Worm (Caenorhabditis elegans): ENCODE data around the gene rga-8.

rga-8 gene

ce11 chrX:5311174-5311573, 31.6 kb upstream of the rga-8 start:
- TF ChIP-seq mep-1 (tag; optimal IDR thresholded peaks at IDR 0.05) (no peak), ceh-39 (tag; optimal IDR thresholded peaks at IDR 0.05) (no peak), ham-2 (GFP tag; optimal IDR thresholded peaks at IDR 0.05) (no peak), sem-2 (GFP tag; optimal IDR thresholded peaks at IDR 0.05) (no peak), nhr-237 (tag; optimal IDR thresholded peaks at IDR 0.05) (no peak), unc-62 (GFP tag; optimal IDR thresholded peaks at IDR 0.05) (no peak), M03D4.4 (tag; optimal IDR thresholded peaks at IDR 0.05) (no peak), cnd-1 (tag; optimal IDR thresholded peaks at IDR 0.05) (no peak), lin-13 (tag; optimal IDR thresholded peaks at IDR 0.05) (no peak), lin-32 (GFP tag; optimal IDR thresholded peaks at IDR 0.05) (no peak), snpc-4 (tag; optimal IDR thresholded peaks at IDR 0.05) (no peak), nhr-28 (tag; optimal IDR thresholded peaks at IDR 0.05) (no peak), pha-4 (tag; optimal IDR thresholded peaks at IDR 0.05) (no peak)

- no peak for TF ChIP-seq nhr-28 (tag; optimal IDR thresholded peaks at IDR 0.05)
- no peak for TF ChIP-seq lin-13 (tag; optimal IDR thresholded peaks at IDR 0.05)
- TF ChIP-seq flh-1 (GFP tag; optimal IDR thresholded peaks at IDR 0.05) = no peak
- no peak for TF ChIP-seq sem-2 (GFP tag; optimal IDR thresholded peaks at IDR 0.05)
- TF ChIP-seq nhr-76 (tag; optimal IDR thresholded peaks at IDR 0.05) = no peak
- no peak for TF ChIP-seq tbx-8 (GFP tag; optimal IDR thresholded peaks at IDR 0.05)
- TF ChIP-seq ztf-11 (tag; optimal IDR thresholded peaks at IDR 0.05) = no peak
- TF ChIP-seq unc-62 (GFP tag; optimal IDR thresholded peaks at IDR 0.05) = no peak
- TF ChIP-seq mab-5 (tag; optimal IDR thresholded peaks at IDR 0.05) = no peak
- no peak for TF ChIP-seq drap-1 (GFP tag; optimal IDR thresholded peaks at IDR 0.05)
- no peak for TF ChIP-seq snpc-4 (tag; optimal IDR thresholded peaks at IDR 0.05)
- no peak for TF ChIP-seq unc-39 (tag; optimal IDR thresholded peaks at IDR 0.05)
- TF ChIP-seq ham-2 (GFP tag; optimal IDR thresholded peaks at IDR 0.05) = no peak
- no peak for TF ChIP-seq ceh-39 (tag; optimal IDR thresholded peaks at IDR 0.05)
- no peak for TF ChIP-seq lsy-2 (tag; optimal IDR thresholded peaks at IDR 0.05)
- TF ChIP-seq pha-4 (tag; optimal IDR thresholded peaks at IDR 0.05) = no peak
- TF ChIP-seq M03D4.4 (tag; optimal IDR thresholded peaks at IDR 0.05) = no peak
- no peak for TF ChIP-seq lin-32 (GFP tag; optimal IDR thresholded peaks at IDR 0.05)
Observed at ce11 chrX:5309622-5310021, 30.0 kb upstream of the rga-8 start.

- TF ChIP-seq M03D4.4 (tag; optimal IDR thresholded peaks at IDR 0.05) (no peak), unc-120 (tag; optimal IDR thresholded peaks at IDR 0.05; ENCODE audit: poor library complexity, severe bottlenecking) (no peak), ham-2 (GFP tag; optimal IDR thresholded peaks at IDR 0.05) (no peak), sptf-1 (tag; optimal IDR thresholded peaks at IDR 0.05) (no peak), nhr-28 (tag; optimal IDR thresholded peaks at IDR 0.05) (no peak), mls-2 (tag; optimal IDR thresholded peaks at IDR 0.05) (no peak), ceh-39 (tag; optimal IDR thresholded peaks at IDR 0.05) (no peak), snpc-4 (tag; optimal IDR thresholded peaks at IDR 0.05) (no peak), ceh-43 (GFP tag; optimal IDR thresholded peaks at IDR 0.05) (no peak), cnd-1 (tag; optimal IDR thresholded peaks at IDR 0.05) (no peak), flh-1 (GFP tag; optimal IDR thresholded peaks at IDR 0.05) (no peak), lin-13 (tag; optimal IDR thresholded peaks at IDR 0.05) (no peak), elt-1 (tag; optimal IDR thresholded peaks at IDR 0.05; ENCODE audit: borderline replicate concordance, insufficient read depth) (no peak), nhr-76 (tag; optimal IDR thresholded peaks at IDR 0.05) (no peak), bed-3 (GFP tag; optimal IDR thresholded peaks at IDR 0.05) (no peak), lin-32 (GFP tag; optimal IDR thresholded peaks at IDR 0.05) (no peak)
Observed at ce11 chrX:5303500-5303899, 23.9 kb upstream of the rga-8 start, which contains the start of gene ags-3. Gene ags-3, minus strand, starts transcription at chrX:5303600.

- TF ChIP-seq ceh-43 (GFP tag; optimal IDR thresholded peaks at IDR 0.05) = no peak
- no peak for TF ChIP-seq ceh-83 (GFP tag; optimal IDR thresholded peaks at IDR 0.05)
- TF ChIP-seq snpc-4 (tag; optimal IDR thresholded peaks at IDR 0.05) = no peak
- TF ChIP-seq blmp-1 (tag; optimal IDR thresholded peaks at IDR 0.05) = no peak
- no peak for TF ChIP-seq pha-4 (tag; optimal IDR thresholded peaks at IDR 0.05)
- TF ChIP-seq mep-1 (tag; optimal IDR thresholded peaks at IDR 0.05) = peak; percentile 29
- no peak for TF ChIP-seq nhr-12 (tag; optimal IDR thresholded peaks at IDR 0.05)
- peak; percentile 5 for TF ChIP-seq lin-13 (tag; optimal IDR thresholded peaks at IDR 0.05)
- peak; percentile 46 for TF ChIP-seq hlh-1 (tag; optimal IDR thresholded peaks at IDR 0.05)
- TF ChIP-seq bed-3 (GFP tag; optimal IDR thresholded peaks at IDR 0.05) = no peak
- peak; percentile 12 for TF ChIP-seq ces-1 (GFP tag; optimal IDR thresholded peaks at IDR 0.05)
- TF ChIP-seq nhr-76 (tag; optimal IDR thresholded peaks at IDR 0.05) = no peak
Observed at ce11 chrX:5297942-5298611, 18.5 kb upstream of the rga-8 start, which contains the start of gene ift-81. Gene ift-81, plus strand, starts transcription at chrX:5298561.

All from whole organism, mixed stage, embryonic.